Fruit fly (Drosophila melanogaster) whole organism, embryonic: Measurements from ENCODE around the gene Msh6.

ENCODE experiments used
- Aef1 ChIP-seq: fragments of 200-800 bp; sonication (Bioruptor generic); IDR thresholded peaks from 3 replicates; pipeline ENCODE4 v1.3.6; 2022; ENCODE audit warnings: missing biosample characterization, missing genetic modification characterization
- Bgb ChIP-seq: fragments of 200-800 bp; sonication (Bioruptor generic); IDR thresholded peaks from 2 replicates; pipeline ENCODE4 v1.3.6; 2022; ENCODE audit warnings: missing biosample characterization, missing genetic modification characterization; ENCODE audit not compliant: partially characterized antibody
- CG10274 ChIP-seq: fragments of 200-800 bp; sonication (Bioruptor generic); optimal IDR thresholded peaks from 3 replicates; lab custom pipeline; 2017; ENCODE audit warnings: missing biosample characterization, mild to moderate bottlenecking, missing genetic modification characterization
- CG12071 ChIP-seq: fragments of 200-800 bp; sonication (Bioruptor generic); optimal IDR thresholded peaks from 3 replicates; lab custom pipeline; 2018; ENCODE audit warnings: missing biosample characterization, mild to moderate bottlenecking, missing genetic modification characterization
- CG14860 ChIP-seq: fragments of 200-800 bp; sonication (Bioruptor generic); IDR thresholded peaks from 3 replicates; pipeline ENCODE4 v1.3.6; 2022; ENCODE audit warnings: missing biosample characterization, missing genetic modification characterization; ENCODE audit not compliant: partially characterized antibody
- CG15011 ChIP-seq: fragments of 200-800 bp; sonication (Bioruptor generic); optimal IDR thresholded peaks from 3 replicates; lab custom pipeline; 2018; ENCODE audit warnings: missing biosample characterization, mild to moderate bottlenecking, missing genetic modification characterization
- CG15479 ChIP-seq: fragments of 200-800 bp; sonication (Bioruptor generic); optimal IDR thresholded peaks from 3 replicates; lab custom pipeline; 2019; ENCODE audit warnings: missing biosample characterization, mild to moderate bottlenecking, missing genetic modification characterization, moderate library complexity
- CG1603 ChIP-seq: fragments of 200-800 bp; sonication (Bioruptor generic); optimal IDR thresholded peaks from 2 replicates; lab custom pipeline; 2019; ENCODE audit warnings: missing biosample characterization, mild to moderate bottlenecking, missing genetic modification characterization, moderate library complexity
- CG16779 ChIP-seq: fragments of 200-800 bp; sonication (Bioruptor generic); IDR thresholded peaks from 2 replicates; pipeline ENCODE4 v1.3.6; 2022; ENCODE audit warnings: missing biosample characterization, missing genetic modification characterization
- CG17361 ChIP-seq: fragments of 200-800 bp; sonication (Bioruptor generic); IDR thresholded peaks from 3 replicates; pipeline ENCODE4 v1.3.6; 2022; ENCODE audit warnings: missing biosample characterization, missing genetic modification characterization
- CG18476 ChIP-seq: fragments of 200-800 bp; sonication (Bioruptor generic); optimal IDR thresholded peaks from 2 replicates; lab custom pipeline; 2016; ENCODE audit warnings: missing biosample characterization, mild to moderate bottlenecking, missing genetic modification characterization
- CG18599 ChIP-seq: fragments of 200-800 bp; sonication (Bioruptor generic); optimal IDR thresholded peaks from 3 replicates; lab custom pipeline; 2017; ENCODE audit warnings: missing biosample characterization, missing genetic modification characterization, mild to moderate bottlenecking, moderate library complexity, missing genetic modification reagents
- CG31224 ChIP-seq: fragments of 200-800 bp; sonication (Bioruptor generic); IDR thresholded peaks from 2 replicates; pipeline ENCODE4 v1.3.6; 2022; ENCODE audit warnings: missing biosample characterization, missing genetic modification characterization
- CG34422 ChIP-seq: fragments of 200-800 bp; sonication (Bioruptor generic); IDR thresholded peaks from 3 replicates; pipeline ENCODE4 v1.3.6; 2022; ENCODE audit warnings: missing biosample characterization, missing genetic modification characterization
- CG4360 ChIP-seq: fragments of 200-800 bp; sonication (Bioruptor generic); IDR thresholded peaks from 2 replicates; pipeline ENCODE4 v1.3.6; 2022; ENCODE audit warnings: missing biosample characterization, missing genetic modification characterization
- CG4404 ChIP-seq: fragments of 200-800 bp; sonication (Bioruptor generic); IDR thresholded peaks from 2 replicates; pipeline ENCODE4 v1.3.6; 2022; ENCODE audit warnings: missing biosample characterization, missing genetic modification characterization
- CG4730 ChIP-seq: fragments of 200-800 bp; sonication (Bioruptor generic); IDR thresholded peaks from 2 replicates; pipeline ENCODE4 v1.3.6; 2022; ENCODE audit warnings: missing biosample characterization, missing genetic modification characterization
- CG5180 ChIP-seq: fragments of 200-800 bp; sonication (Bioruptor generic); optimal IDR thresholded peaks from 3 replicates; lab custom pipeline; 2017; ENCODE audit warnings: missing biosample characterization, missing genetic modification characterization, mild to moderate bottlenecking, moderate library complexity, missing genetic modification reagents
- CG6254 ChIP-seq: fragments of 200-800 bp; sonication (Bioruptor generic); optimal IDR thresholded peaks from 3 replicates; lab custom pipeline; 2017; ENCODE audit warnings: mild to moderate bottlenecking, missing biosample characterization, missing genetic modification reagents, missing genetic modification characterization
- CG6272 ChIP-seq: fragments of 200-800 bp; sonication (Bioruptor generic); IDR thresholded peaks from 2 replicates; pipeline ENCODE4 v1.3.6; 2022; ENCODE audit warnings: missing biosample characterization, missing genetic modification characterization
- CG6683 ChIP-seq: fragments of 200-800 bp; sonication (Bioruptor generic); optimal IDR thresholded peaks from 2 replicates; lab custom pipeline; 2017; ENCODE audit warnings: missing biosample characterization, mild to moderate bottlenecking, missing genetic modification characterization, missing genetic modification reagents
- CG7963 ChIP-seq: fragments of 200-800 bp; sonication (Bioruptor generic); IDR thresholded peaks from 3 replicates; pipeline ENCODE4 v1.3.6; 2022; ENCODE audit warnings: missing biosample characterization, missing genetic modification characterization; ENCODE audit not compliant: partially characterized antibody
- CG9609 ChIP-seq: fragments of 200-800 bp; sonication (Bioruptor generic); optimal IDR thresholded peaks from 3 replicates; lab custom pipeline; 2016; ENCODE audit warnings: missing biosample characterization, missing genetic modification characterization
- Doc2 ChIP-seq: fragments of 200-800 bp; sonication (Bioruptor generic); IDR thresholded peaks from 2 replicates; pipeline ENCODE4 v1.3.6; 2022; ENCODE audit warnings: missing biosample characterization, missing genetic modification characterization
- E2f2 ChIP-seq: fragments of 200-800 bp; sonication (Bioruptor generic); IDR thresholded peaks from 2 replicates; pipeline ENCODE4 v1.3.6; 2022; ENCODE audit warnings: missing biosample characterization, missing genetic modification characterization
- Fer1 ChIP-seq: fragments of 200-800 bp; sonication (Bioruptor generic); optimal IDR thresholded peaks from 2 replicates; lab custom pipeline; 2017; ENCODE audit warnings: missing biosample characterization, mild to moderate bottlenecking, missing genetic modification characterization
- Fer3 ChIP-seq: fragments of 200-800 bp; sonication (Bioruptor generic); optimal IDR thresholded peaks from 2 replicates; lab custom pipeline; 2018; ENCODE audit warnings: missing biosample characterization, mild to moderate bottlenecking, missing genetic modification characterization, moderate library complexity
- Gsc ChIP-seq: fragments of 200-800 bp; sonication (Bioruptor generic); IDR thresholded peaks from 2 replicates; pipeline ENCODE4 v1.3.6; 2022; ENCODE audit warnings: missing biosample characterization, missing genetic modification characterization
- Hr78 ChIP-seq, 2 experiments: fragments of 200-800 bp in 1 of 2; fragments of >200 bp in 1 of 2; sonication (Bioruptor generic) in 1 of 2; optimal IDR thresholded peaks; 2 replicates each; lab custom pipeline; 2017 to 2019; ENCODE audit warnings: missing biosample characterization in 2 of 2, missing genetic modification characterization in 2 of 2, mild to moderate bottlenecking in 1 of 2, moderate library complexity in 1 of 2
- Nf-YB ChIP-seq: fragments of 200-800 bp; sonication (Bioruptor generic); optimal IDR thresholded peaks from 3 replicates; lab custom pipeline; 2019; ENCODE audit warnings: missing biosample characterization, mild to moderate bottlenecking, missing genetic modification characterization, moderate library complexity
- Nf-YC ChIP-seq: fragments of 200-800 bp; optimal IDR thresholded peaks from 3 replicates; lab custom pipeline; 2019; ENCODE audit warnings: missing biosample characterization, mild to moderate bottlenecking, missing genetic modification characterization, moderate library complexity
- ac ChIP-seq: fragments of 200-800 bp; sonication (Bioruptor generic); optimal IDR thresholded peaks from 3 replicates; lab custom pipeline; 2017; ENCODE audit warnings: missing biosample characterization, mild to moderate bottlenecking, missing genetic modification characterization
- bbx ChIP-seq: fragments of 200-800 bp; sonication (Bioruptor generic); IDR thresholded peaks from 2 replicates; pipeline ENCODE4 v1.3.6; 2022; ENCODE audit warnings: missing biosample characterization, missing genetic modification characterization; ENCODE audit not compliant: partially characterized antibody
- bcd ChIP-seq: fragments of 200-800 bp; sonication (Bioruptor generic); optimal IDR thresholded peaks from 2 replicates; lab custom pipeline; 2017; ENCODE audit warnings: missing biosample characterization, mild to moderate bottlenecking, missing genetic modification characterization
- cad ChIP-seq: fragments of >200 bp; optimal IDR thresholded peaks from 2 replicates; lab custom pipeline; 2017; ENCODE audit warnings: missing biosample characterization, missing genetic modification characterization
- cas ChIP-seq: fragments of 200-800 bp; sonication (Bioruptor generic); IDR thresholded peaks from 2 replicates; pipeline ENCODE4 v1.3.6; 2022; ENCODE audit warnings: missing biosample characterization, missing genetic modification characterization
- crp ChIP-seq, 2 experiments: fragments of 200-800 bp; sonication (Bioruptor generic); optimal IDR thresholded peaks; 2 replicates in 1 of 2; 3 replicates in 1 of 2; lab custom pipeline; 2017; ENCODE audit warnings: missing biosample characterization in 2 of 2, missing genetic modification characterization in 2 of 2, mild to moderate bottlenecking in 1 of 2, moderate library complexity in 1 of 2
- da ChIP-seq: fragments of 200-800 bp; sonication (Bioruptor generic); optimal IDR thresholded peaks from 2 replicates; lab custom pipeline; 2016; ENCODE audit warnings: missing biosample characterization, missing genetic modification characterization
- dimm ChIP-seq: fragments of 200-800 bp; sonication (Bioruptor generic); IDR thresholded peaks from 2 replicates; pipeline ENCODE4 v1.3.6; 2022; ENCODE audit warnings: missing biosample characterization, missing genetic modification characterization
- fd102C ChIP-seq: fragments of 200-800 bp; sonication (Bioruptor generic); optimal IDR thresholded peaks from 2 replicates; lab custom pipeline; 2018; ENCODE audit warnings: missing biosample characterization, mild to moderate bottlenecking, missing genetic modification characterization, moderate library complexity
- ftz-f1 ChIP-seq: fragments of 200-800 bp; sonication (Bioruptor generic); optimal IDR thresholded peaks from 2 replicates; lab custom pipeline; 2016; ENCODE audit warnings: missing biosample characterization, missing genetic modification characterization
- gro ChIP-seq: fragments of 200-800 bp; sonication (Bioruptor generic); optimal IDR thresholded peaks from 2 replicates; lab custom pipeline; 2016; ENCODE audit warnings: missing biosample characterization, missing genetic modification characterization
- hth ChIP-seq: fragments of >200 bp; optimal IDR thresholded peaks from 2 replicates; lab custom pipeline; 2017; ENCODE audit warnings: inconsistent platforms
- jigr1 ChIP-seq: fragments of 200-800 bp; sonication (Bioruptor generic); IDR thresholded peaks from 3 replicates; pipeline ENCODE4 v1.3.6; 2022; ENCODE audit warnings: missing biosample characterization, missing genetic modification characterization
- ken ChIP-seq: fragments of 200-800 bp; sonication (Bioruptor generic); IDR thresholded peaks from 3 replicates; pipeline ENCODE4 v1.3.6; 2022; ENCODE audit warnings: missing biosample characterization, missing genetic modification characterization
- lmd ChIP-seq: fragments of 200-800 bp; sonication (Bioruptor generic); IDR thresholded peaks from 2 replicates; pipeline ENCODE4 v1.3.6; 2022; ENCODE audit warnings: missing biosample characterization, missing genetic modification characterization
- ro ChIP-seq: fragments of 200-800 bp; sonication (Bioruptor generic); IDR thresholded peaks from 2 replicates; pipeline ENCODE4 v1.3.6; 2022; ENCODE audit warnings: missing biosample characterization, missing genetic modification characterization
- tio ChIP-seq: fragments of 200-800 bp; sonication (Bioruptor generic); optimal IDR thresholded peaks from 2 replicates; lab custom pipeline; 2017; ENCODE audit warnings: missing biosample characterization, missing genetic modification characterization, inconsistent platforms
- toy ChIP-seq: fragments of 200-800 bp; sonication (Bioruptor generic); IDR thresholded peaks from 2 replicates; pipeline ENCODE4 v1.3.6; 2022; ENCODE audit warnings: missing biosample characterization, missing genetic modification characterization
- trh ChIP-seq: fragments of 200-800 bp; sonication (Bioruptor generic); optimal IDR thresholded peaks from 2 replicates; lab custom pipeline; 2016; ENCODE audit warnings: missing biosample characterization, missing genetic modification characterization
- tx ChIP-seq: fragments of 200-800 bp; sonication (Bioruptor generic); optimal IDR thresholded peaks from 2 replicates; lab custom pipeline; 2016; ENCODE audit warnings: missing biosample characterization, missing genetic modification characterization
- yki ChIP-seq: fragments of >200 bp; optimal IDR thresholded peaks from 3 replicates; lab custom pipeline; 2018

Gene Msh6

dm6 chr3L:15163414-15163813, 5.1 kb upstream of the Msh6 start, which contains the start of gene CG7011 (continued):
- TF ChIP-seq Nf-YC: no peak
- TF ChIP-seq CG15479 (GFP tag; lab: Kevin White, UChicago): peak; percentile 55
- no peak for TF ChIP-seq cad (GFP tag; lab: Kevin White, UChicago)
- TF ChIP-seq da (GFP tag; lab: Kevin White, UChicago): peak; percentile 39
- no peak for TF ChIP-seq CG10274 (GFP tag; lab: Kevin White, UChicago)
- TF ChIP-seq trh (GFP tag; lab: Kevin White, UChicago): no peak
- TF ChIP-seq cas: no peak
- no peak for TF ChIP-seq fd102C
- no peak for TF ChIP-seq bcd (GFP tag; lab: Kevin White, UChicago)
- no peak for TF ChIP-seq jigr1 (GFP tag; lab: Robert Waterston, UW)
- no peak for TF ChIP-seq CG4730 (GFP tag; lab: Robert Waterston, UW)
- no peak for TF ChIP-seq CG31224 (GFP tag; lab: Robert Waterston, UW)
- TF ChIP-seq E2f2 (GFP tag; lab: Robert Waterston, UW): peak; percentile 29; the same call in 1 of the 2 replicates
- no peak for TF ChIP-seq ken
- TF ChIP-seq CG9609 (GFP tag; lab: Kevin White, UChicago): no peak
- TF ChIP-seq CG6254 (GFP tag; lab: Kevin White, UChicago): no peak
- TF ChIP-seq Fer1 (GFP tag; lab: Kevin White, UChicago): no peak
- TF ChIP-seq CG16779 (GFP tag; lab: Robert Waterston, UW): no peak
- TF ChIP-seq ftz-f1 (GFP tag; lab: Kevin White, UChicago): no peak
- TF ChIP-seq CG5180 (GFP tag; lab: Kevin White, UChicago): peak; percentile 88
- TF ChIP-seq CG4360: no peak
- peak; percentile 86 for TF ChIP-seq Bgb
- no peak for TF ChIP-seq tx (GFP tag; lab: Kevin White, UChicago)
- no peak for TF ChIP-seq CG18599 (GFP tag; lab: Kevin White, UChicago)
- no peak for TF ChIP-seq Hr78 (GFP tag; optimal IDR thresholded peaks at IDR 0.05; lab: Kevin White, UChicago)
- no peak for TF ChIP-seq CG18476
- 0 out of 3 replicates have a peak, but pooled peaks have one; percentile 29 for TF ChIP-seq CG7963 (GFP tag; lab: Robert Waterston, UW)
- TF ChIP-seq CG6683 (GFP tag; lab: Kevin White, UChicago): no peak
- peak; percentile 69; the same call in 1 of the 3 replicates for TF ChIP-seq CG34422
- no peak for TF ChIP-seq toy (GFP tag; lab: Robert Waterston, UW)
- no peak for TF ChIP-seq Nf-YB (GFP tag; lab: Kevin White, UChicago)
- TF ChIP-seq CG1603 (tag; lab: Kevin White, UChicago): peak; percentile 30
- no peak for TF ChIP-seq CG4404 (GFP tag; lab: Robert Waterston, UW)
- TF ChIP-seq bbx (GFP tag; lab: Robert Waterston, UW): peak; percentile 78
- TF ChIP-seq Doc2: no peak
- no peak for TF ChIP-seq CG15011 (GFP tag; lab: Kevin White, UChicago)
- TF ChIP-seq gro (GFP tag; lab: Kevin White, UChicago): peak; percentile 2
- no peak for TF ChIP-seq ac
- no peak for TF ChIP-seq lmd
- TF ChIP-seq Fer3 (tag; lab: Kevin White, UChicago): no peak
- no peak for TF ChIP-seq Aef1 (GFP tag; lab: Robert Waterston, UW)
- no peak for TF ChIP-seq dimm (GFP tag; lab: Robert Waterston, UW)
- TF ChIP-seq tio (GFP tag; lab: Kevin White, UChicago): no peak
- no peak for TF ChIP-seq ro (GFP tag; lab: Robert Waterston, UW)
- TF ChIP-seq CG17361 (GFP tag; lab: Robert Waterston, UW): no peak
- peak; percentile 72 to 93 for TF ChIP-seq crp (GFP tag; optimal IDR thresholded peaks at IDR 0.05; lab: Kevin White, UChicago)
- no peak for TF ChIP-seq yki (lab: Kevin White, UChicago)
- peak; percentile 31; the same call in 1 of the 3 replicates for TF ChIP-seq CG14860 (GFP tag; lab: Robert Waterston, UW)
- TF ChIP-seq CG6272 (GFP tag; lab: Robert Waterston, UW): no peak
- no peak for TF ChIP-seq CG12071
- no peak for TF ChIP-seq Gsc (GFP tag; lab: Robert Waterston, UW)
- TF ChIP-seq hth (lab: Kevin White, UChicago): no peak
